Worm (Caenorhabditis elegans): ENCODE data around the gene D2089.8.

Gene D2089.8

DNA sequence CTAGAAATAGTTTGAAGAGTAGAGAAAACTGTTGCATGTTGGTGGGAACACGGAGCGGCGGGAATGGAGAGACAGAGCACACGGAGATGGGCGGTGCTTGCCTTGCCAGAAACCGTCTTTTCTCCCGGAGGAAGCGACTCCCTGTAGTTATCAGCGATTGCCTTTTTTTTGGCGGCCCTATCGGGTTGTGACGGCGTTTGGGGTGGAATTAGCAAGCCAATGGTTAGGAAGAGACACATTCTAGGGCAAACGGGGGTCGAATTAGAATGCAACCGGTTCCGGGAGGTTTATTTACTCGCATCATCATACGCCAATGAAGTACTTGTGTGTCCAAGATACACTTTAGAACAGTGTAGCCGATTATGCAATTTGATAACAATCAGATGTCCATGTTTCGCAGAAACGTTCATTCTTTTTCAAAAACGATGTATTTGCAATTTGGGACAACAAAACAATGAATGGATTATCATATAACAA lies 4.9 kb downstream of the D2089.8 start, which contains the start of gene lact-3 (continued):
- TF ChIP-seq C16A3.4 (tag; optimal IDR thresholded peaks at IDR 0.05) (no peak), lsy-2 (tag; optimal IDR thresholded peaks at IDR 0.05) (peak in 1 of 2 experiments; percentile 22), fkh-8 (tag; optimal IDR thresholded peaks at IDR 0.05) (no peak), lin-35 (GFP tag; optimal IDR thresholded peaks at IDR 0.05) (peak in 1 of 2 experiments; percentile 6), tlp-1 (tag; optimal IDR thresholded peaks at IDR 0.05) (no peak), nhr-71 (tag; optimal IDR thresholded peaks at IDR 0.05) (peak; percentile 1), swsn-7 (tag; optimal IDR thresholded peaks at IDR 0.05) (no peak), aha-1 (tag; optimal IDR thresholded peaks at IDR 0.05) (no peak), grh-1 (GFP tag; IDR thresholded peaks at IDR 0.05) (peak; percentile 36; the same call in 1 of the 2 replicates), ztf-11 (tag; optimal IDR thresholded peaks at IDR 0.05) (no peak)

- TF ChIP-seq unc-130 (tag; optimal IDR thresholded peaks at IDR 0.05) (no peak), elt-2 (tag; optimal IDR thresholded peaks at IDR 0.05) (peak; percentile 29), snu-23 (GFP tag; optimal IDR thresholded peaks at IDR 0.05) (no peak), dsc-1 (tag; optimal IDR thresholded peaks at IDR 0.05) (no peak)
Measured at ce11 chrII:10656395-10656794, 6.2 kb downstream of the D2089.8 start.

- TF ChIP-seq alr-1 (tag; optimal IDR thresholded peaks at IDR 0.05; ENCODE audit: borderline replicate concordance): no peak
Measured at ce11 chrII:10654435-10654834, 8.1 kb downstream of the D2089.8 start.

ce11 chrII:10653559-10653958 lies 9.0 kb downstream of the D2089.8 start:
- peak in 1 of 2 experiments; percentile 12 for TF ChIP-seq lin-35 (GFP tag; optimal IDR thresholded peaks at IDR 0.05)
- peak; percentile 42 for TF ChIP-seq elt-2 (tag; optimal IDR thresholded peaks at IDR 0.05)
- TF ChIP-seq lir-3 (tag; optimal IDR thresholded peaks at IDR 0.05; ENCODE audit: poor library complexity): no peak

DNA sequence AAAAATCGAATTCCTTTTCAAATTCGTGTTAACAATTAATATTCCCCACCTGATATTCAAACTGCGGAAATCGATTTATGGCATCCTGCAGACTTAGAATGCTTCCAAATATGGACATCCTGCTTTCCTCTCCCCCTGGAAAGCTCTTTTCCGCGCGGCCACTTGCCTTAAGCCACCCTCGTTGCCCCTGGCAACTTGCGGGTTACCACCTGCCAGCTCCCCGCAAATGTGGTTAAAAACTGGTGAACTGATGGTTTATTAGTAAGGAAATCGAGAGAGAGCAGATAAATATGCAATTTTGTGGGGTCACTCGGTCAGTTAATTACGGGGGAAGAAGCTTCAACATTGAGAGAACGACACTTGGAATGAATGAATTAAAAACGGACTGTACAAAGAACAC lies 10.5 kb downstream of the D2089.8 start, which contains the start of gene nphp-1:
Gene nphp-1 (minus strand): TSS at position 145 of the 400 bp plus-strand sequence.
- no peak for TF ChIP-seq xbp-1 (tag; optimal IDR thresholded peaks at IDR 0.05)
- peak; percentile 41 for TF ChIP-seq fkh-8 (tag; optimal IDR thresholded peaks at IDR 0.05)
- TF ChIP-seq zag-1 (tag; optimal IDR thresholded peaks at IDR 0.05): no peak
- no peak for TF ChIP-seq hlh-17 (GFP tag; optimal IDR thresholded peaks at IDR 0.05; ENCODE audit: borderline replicate concordance)

- TF ChIP-seq efl-1 (optimal IDR thresholded peaks at IDR 0.05): no peak
- TF ChIP-seq efl-1 (GFP tag; optimal IDR thresholded peaks at IDR 0.05 in 1 of 2): peak in 1 of 2 experiments; percentile 80
- TF ChIP-seq nhr-90 (tag; optimal IDR thresholded peaks at IDR 0.05; ENCODE audit: poor library complexity): no peak
- TF ChIP-seq isw-1 (GFP tag; IDR thresholded peaks at IDR 0.05): no peak
- TF ChIP-seq ztf-4 (tag; optimal IDR thresholded peaks at IDR 0.05): no peak
- TF ChIP-seq nhr-28 (tag; optimal IDR thresholded peaks at IDR 0.05): no peak
- no peak for TF ChIP-seq elt-2 (tag; optimal IDR thresholded peaks at IDR 0.05)
Measured at ce11 chrII:10646901-10647566, 15.5 kb downstream of the D2089.8 start, which contains the start of gene M28.10. Gene M28.10 (plus strand): TSS chrII:10647516.

DNA sequence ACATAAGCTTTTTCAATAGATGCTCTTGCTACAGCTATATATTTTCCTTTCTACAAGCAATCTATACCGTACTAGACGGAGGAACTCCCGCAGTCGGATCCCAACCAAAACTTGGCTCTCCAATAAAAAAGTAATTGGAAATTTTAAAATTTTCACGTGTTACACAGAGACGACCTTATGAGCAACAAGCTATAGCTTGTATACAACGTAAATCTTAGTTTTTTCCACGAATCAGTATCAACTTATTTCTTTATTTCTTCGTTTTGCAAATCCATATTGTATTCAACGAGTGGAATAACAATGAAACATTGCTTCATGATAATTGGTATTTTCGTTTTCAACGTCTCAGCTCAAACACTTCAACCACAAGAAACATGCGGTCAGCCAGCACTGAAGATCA lies 19.2 kb downstream of the D2089.8 start, which contains the start of gene M28.4:
Gene M28.4 (plus strand): TSS at position 301 of the 400 bp plus-strand sequence.
- TF ChIP-seq unc-130 (tag; optimal IDR thresholded peaks at IDR 0.05): no peak
- no peak for TF ChIP-seq nhr-84 (tag; optimal IDR thresholded peaks at IDR 0.05)
- no peak for TF ChIP-seq unc-62 (GFP tag; optimal IDR thresholded peaks at IDR 0.05)
- no peak for TF ChIP-seq F16B12.6 (tag; optimal IDR thresholded peaks at IDR 0.05)
- TF ChIP-seq pag-3 (tag; optimal IDR thresholded peaks at IDR 0.05; ENCODE audit: borderline replicate concordance, insufficient read depth): no peak
- TF ChIP-seq lir-3 (tag; optimal IDR thresholded peaks at IDR 0.05; ENCODE audit: poor library complexity): no peak
- no peak for TF ChIP-seq irx-1 (tag; optimal IDR thresholded peaks at IDR 0.05)
- no peak for TF ChIP-seq pax-3 (tag; optimal IDR thresholded peaks at IDR 0.05)
- TF ChIP-seq lsy-2 (tag; optimal IDR thresholded peaks at IDR 0.05): no peak
- TF ChIP-seq sptf-1 (tag; optimal IDR thresholded peaks at IDR 0.05): no peak
- no peak for TF ChIP-seq hpl-2 (GFP tag; optimal IDR thresholded peaks at IDR 0.05)
- TF ChIP-seq C16A3.4 (tag; optimal IDR thresholded peaks at IDR 0.05): no peak
- no peak for TF ChIP-seq ceh-63 (GFP tag; optimal IDR thresholded peaks at IDR 0.05)

Measured in whole organism, L1 larva.